Worm (Caenorhabditis elegans): ENCODE data around the gene T24F1.4.

The T24F1.4 gene

DNA sequence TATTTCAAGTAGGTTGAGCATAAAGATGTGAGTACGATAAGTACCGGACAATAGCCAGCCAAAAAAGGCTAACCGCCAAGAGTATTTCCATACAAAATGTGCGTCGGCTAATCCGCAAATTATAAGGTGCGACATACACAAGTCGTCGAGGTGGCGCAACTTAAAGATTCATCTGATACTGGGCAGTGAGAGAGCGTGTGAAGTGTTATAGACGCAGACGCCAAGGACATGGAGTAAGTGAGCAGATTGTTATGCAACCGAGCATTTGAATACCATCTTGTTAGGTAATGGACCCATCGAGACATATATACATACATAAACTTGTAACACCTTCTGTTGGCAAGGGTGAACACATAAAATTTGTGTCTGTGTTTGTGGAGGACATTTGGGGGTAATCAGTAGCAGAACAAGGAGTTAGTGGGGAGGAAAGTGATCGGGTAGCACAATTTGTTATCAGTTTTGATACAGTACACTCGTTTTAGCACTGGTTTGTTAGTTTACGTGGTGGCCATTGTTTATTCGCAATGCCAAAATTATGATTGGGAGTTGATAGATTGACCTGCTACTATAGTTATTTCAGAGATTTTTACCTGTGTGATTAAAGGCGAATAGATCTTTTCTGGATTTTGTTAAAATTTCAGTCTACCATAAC, 28.7 kb downstream of the T24F1.4 start:
- peak; percentile 36 for TF ChIP-seq elt-2 (tag; optimal IDR thresholded peaks at IDR 0.05)
- TF ChIP-seq tbx-2 (tag; optimal IDR thresholded peaks at IDR 0.05), result peak; percentile 59
- TF ChIP-seq sdc-2 (tag; optimal IDR thresholded peaks at IDR 0.05), result no peak

DNA sequence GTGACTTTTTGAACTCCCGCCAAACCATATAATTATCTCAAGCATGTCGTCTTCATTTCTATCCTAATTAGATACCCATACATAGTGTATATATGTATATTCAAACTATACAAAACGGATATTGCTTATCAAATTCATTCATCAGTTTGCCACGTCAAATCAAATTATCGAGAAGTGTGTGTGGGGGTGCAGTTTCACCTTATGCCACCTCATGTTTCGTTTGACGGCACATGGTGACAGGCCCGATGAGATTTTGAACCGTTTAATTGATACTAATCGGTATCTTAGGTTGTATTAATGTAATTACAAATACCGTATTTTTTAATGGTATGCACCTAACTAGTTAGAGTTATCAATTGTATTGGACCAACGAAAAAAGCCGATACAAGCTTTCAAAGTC, 29.4 kb downstream of the T24F1.4 start:
- TF ChIP-seq nhr-232 (tag; optimal IDR thresholded peaks at IDR 0.05) (no peak), lin-11 (tag; optimal IDR thresholded peaks at IDR 0.05) (no peak), pha-4 (tag; optimal IDR thresholded peaks at IDR 0.05) (no peak), ceh-31 (tag; optimal IDR thresholded peaks at IDR 0.05) (no peak), sdc-2 (tag; optimal IDR thresholded peaks at IDR 0.05) (no peak), elt-2 (tag; optimal IDR thresholded peaks at IDR 0.05) (no peak), hlh-6 (tag; optimal IDR thresholded peaks at IDR 0.05) (no peak), pag-3 (tag; optimal IDR thresholded peaks at IDR 0.05; ENCODE audit: borderline replicate concordance) (no peak), K02D7.2 (tag; optimal IDR thresholded peaks at IDR 0.05) (no peak), nfya-1 (tag; optimal IDR thresholded peaks at IDR 0.05) (no peak), sox-4 (tag; optimal IDR thresholded peaks at IDR 0.05) (no peak), mec-3 (tag; optimal IDR thresholded peaks at IDR 0.05; ENCODE audit: borderline replicate concordance) (no peak), hlh-15 (tag; optimal IDR thresholded peaks at IDR 0.05) (no peak), ceh-2 (tag; optimal IDR thresholded peaks at IDR 0.05) (no peak), ztf-16 (tag; optimal IDR thresholded peaks at IDR 0.05) (no peak), ceh-22 (tag; optimal IDR thresholded peaks at IDR 0.05) (no peak), pros-1 (tag; optimal IDR thresholded peaks at IDR 0.05) (no peak), hlh-8 (tag; optimal IDR thresholded peaks at IDR 0.05) (no peak)

- no peak for TF ChIP-seq ceh-22 (tag; optimal IDR thresholded peaks at IDR 0.05)
- TF ChIP-seq che-1 (tag; optimal IDR thresholded peaks at IDR 0.05), result no peak
Observed at ce11 chrII:11283803-11284202, 30.3 kb downstream of the T24F1.4 start.

- peak; percentile 28 for TF ChIP-seq unc-55 (GFP tag; optimal IDR thresholded peaks at IDR 0.05)
- no peak for TF ChIP-seq elt-4 (tag; optimal IDR thresholded peaks at IDR 0.05)
- peak; percentile 6 for TF ChIP-seq tbx-2 (tag; optimal IDR thresholded peaks at IDR 0.05)
Observed at ce11 chrII:11283013-11283412, 31.1 kb downstream of the T24F1.4 start.

DNA sequence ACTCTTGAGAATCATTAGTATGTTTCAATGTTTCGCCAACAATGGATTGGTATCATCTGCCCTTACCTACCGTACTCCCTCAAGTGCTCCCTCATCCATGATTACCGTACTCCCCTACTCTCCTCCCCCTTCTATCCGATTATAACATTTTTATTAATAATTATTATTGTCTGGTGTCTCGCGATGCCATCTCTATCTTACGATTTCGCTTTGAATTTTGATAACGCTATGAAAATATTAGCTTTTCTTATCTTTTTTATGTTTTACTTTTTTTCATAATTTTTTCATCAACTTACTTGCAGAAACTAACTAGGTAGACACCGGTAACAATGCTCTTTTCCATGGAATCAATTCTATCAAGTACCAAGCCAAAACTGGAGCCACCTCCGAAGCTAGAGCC, 32.4 kb downstream of the T24F1.4 start, which contains the start of gene unc-130:
Gene unc-130 (plus strand): TSS at position 301 of the 400 bp plus-strand sequence.
- TF ChIP-seq mec-3 (tag; optimal IDR thresholded peaks at IDR 0.05; ENCODE audit: borderline replicate concordance) (no peak), madf-2 (tag; optimal IDR thresholded peaks at IDR 0.05) (no peak), unc-3 (GFP tag; conservative IDR thresholded peaks at IDR 0.05) (no peak), unc-3 (tag; optimal IDR thresholded peaks at IDR 0.05) (no peak), ceh-30 (tag; optimal IDR thresholded peaks at IDR 0.05) (no peak), ceh-24 (tag; optimal IDR thresholded peaks at IDR 0.05) (no peak), ceh-18 (tag; optimal IDR thresholded peaks at IDR 0.05) (no peak)

ce11 chrII:11281177-11281576, 32.9 kb downstream of the T24F1.4 start:
- TF ChIP-seq ttx-3 (tag; optimal IDR thresholded peaks at IDR 0.05) (no peak), lin-11 (tag; optimal IDR thresholded peaks at IDR 0.05) (no peak), dmd-4 (tag; optimal IDR thresholded peaks at IDR 0.05; ENCODE audit: borderline replicate concordance) (no peak), nhr-11 (tag; optimal IDR thresholded peaks at IDR 0.05) (no peak), tbx-2 (tag; optimal IDR thresholded peaks at IDR 0.05) (no peak), ztf-16 (tag; optimal IDR thresholded peaks at IDR 0.05) (no peak), C08G9.2 (tag; optimal IDR thresholded peaks at IDR 0.05) (no peak), ceh-45 (GFP tag; IDR thresholded peaks at IDR 0.05) (no peak), ceh-30 (tag; optimal IDR thresholded peaks at IDR 0.05) (no peak), ceh-18 (tag; optimal IDR thresholded peaks at IDR 0.05) (no peak), hlh-15 (tag; optimal IDR thresholded peaks at IDR 0.05) (no peak), F13H6.1 (tag; optimal IDR thresholded peaks at IDR 0.05) (no peak), hlh-13 (GFP tag; optimal IDR thresholded peaks at IDR 0.05) (no peak)
